Worm (Caenorhabditis elegans) whole organism, young adult: Measurements from ENCODE around the gene coa-3.

ENCODE experiments used
- B0035.1 ChIP-seq: sonication (generic microtip); optimal IDR thresholded peaks from 2 replicates; lab custom pipeline; 2016; ENCODE audit warnings: missing genetic modification characterization, mild to moderate bottlenecking, missing compliant biosample characterization, missing genotype, missing genetic modification reagents
- C17E4.6 ChIP-seq: fragments of 200-800 bp; sonication (Bioruptor generic); IDR thresholded peaks from 2 replicates; pipeline ENCODE4 v1.3.6; 2022; ENCODE audit warnings: missing genetic modification reagents, missing genetic modification characterization, missing compliant biosample characterization
- F10E7.11 ChIP-seq: sonication (generic microtip); optimal IDR thresholded peaks from 2 replicates; lab custom pipeline; 2017; ENCODE audit warnings: mild to moderate bottlenecking, missing genetic modification characterization, moderate library complexity, missing compliant biosample characterization
- F23B12.7 ChIP-seq: sonication (generic microtip); optimal IDR thresholded peaks from 2 replicates; lab custom pipeline; 2017; ENCODE audit warnings: missing genetic modification characterization, mild to moderate bottlenecking, missing compliant biosample characterization, antibody characterized with exemption, moderate library complexity; ENCODE audit not compliant: insufficient read depth
- F57A8.1 ChIP-seq: fragments of 200-800 bp; sonication (Bioruptor generic); optimal IDR thresholded peaks from 2 replicates; lab custom pipeline; 2018; ENCODE audit warnings: mild to moderate bottlenecking, missing genetic modification characterization, moderate library complexity, missing compliant biosample characterization
- K12H6.12 ChIP-seq: fragments of 200-800 bp; sonication (Bioruptor generic); optimal IDR thresholded peaks from 2 replicates; lab custom pipeline; 2018; ENCODE audit warnings: mild to moderate bottlenecking, missing genetic modification characterization, missing compliant biosample characterization
- Y95B8A.8 ChIP-seq: fragments of 200-800 bp; sonication (Bioruptor generic); IDR thresholded peaks from 2 replicates; pipeline ENCODE4 v1.3.6; 2022; ENCODE audit warnings: missing genetic modification reagents, missing genetic modification characterization, missing compliant biosample characterization
- akir-1 ChIP-seq: fragments of 200-800 bp; sonication (Bioruptor generic); optimal IDR thresholded peaks from 2 replicates; lab custom pipeline; 2018; ENCODE audit warnings: mild to moderate bottlenecking, missing genetic modification characterization, moderate library complexity, missing compliant biosample characterization
- ama-1 ChIP-seq, 3 experiments: fragments of 150-350 bp in 1 of 3; sonication (generic microtip) in 2 of 3; optimal IDR thresholded peaks; 2 replicates each; lab custom pipeline; 2014 to 2018; ENCODE audit warnings: missing biosample characterization in 2 of 3, missing genetic modification characterization in 2 of 3, missing genetic modification reagents in 2 of 3
- aptf-3 ChIP-seq: fragments of 200-800 bp; sonication (Bioruptor generic); IDR thresholded peaks from 2 replicates; pipeline ENCODE4 v1.3.6; 2022; ENCODE audit warnings: missing genetic modification characterization, missing compliant biosample characterization
- athp-1 ChIP-seq: sonication (generic microtip); optimal IDR thresholded peaks from 2 replicates; lab custom pipeline; 2017; ENCODE audit warnings: mild to moderate bottlenecking, missing genetic modification characterization, missing compliant biosample characterization
- bed-1 ChIP-seq: fragments of 200-800 bp; sonication (Bioruptor generic); IDR thresholded peaks from 2 replicates; pipeline ENCODE4 v1.3.6; 2022; ENCODE audit warnings: missing genetic modification reagents, missing genetic modification characterization, missing compliant biosample characterization
- bed-2 ChIP-seq: fragments of 200-800 bp; sonication (Bioruptor generic); IDR thresholded peaks from 2 replicates; pipeline ENCODE4 v1.3.6; 2022; ENCODE audit warnings: missing genetic modification reagents, missing genetic modification characterization, missing compliant biosample characterization
- ceh-100 ChIP-seq: fragments of 200-800 bp; sonication (Bioruptor generic); IDR thresholded peaks from 2 replicates; pipeline ENCODE4 v1.3.6; 2022; ENCODE audit warnings: missing genetic modification reagents, missing genetic modification characterization, missing compliant biosample characterization
- ceh-79 ChIP-seq: sonication (generic microtip); optimal IDR thresholded peaks from 2 replicates; lab custom pipeline; 2017; ENCODE audit warnings: mild to moderate bottlenecking, missing genetic modification characterization, missing compliant biosample characterization
- chd-7 ChIP-seq: sonication (generic microtip); optimal IDR thresholded peaks from 2 replicates; lab custom pipeline; 2016; ENCODE audit warnings: mild to moderate bottlenecking, missing genetic modification characterization, moderate library complexity, missing compliant biosample characterization
- dpff-1 ChIP-seq: sonication (generic microtip); optimal IDR thresholded peaks from 2 replicates; lab custom pipeline; 2017; ENCODE audit warnings: mild to moderate bottlenecking, missing genetic modification characterization, missing compliant biosample characterization
- dpl-1 ChIP-seq: fragments of 150-350 bp; optimal IDR thresholded peaks from 2 replicates; lab custom pipeline; 2014; ENCODE audit warnings: missing biosample characterization, missing genetic modification reagents, missing genetic modification characterization
- efl-1 ChIP-seq: fragments of 150-350 bp; optimal IDR thresholded peaks from 2 replicates; lab custom pipeline; 2014; ENCODE audit warnings: missing biosample characterization, missing genetic modification reagents, missing genetic modification characterization
- fkh-3 ChIP-seq: sonication (generic microtip); optimal IDR thresholded peaks from 2 replicates; lab custom pipeline; 2016; ENCODE audit warnings: mild to moderate bottlenecking, missing genetic modification characterization, missing compliant biosample characterization
- gei-17 ChIP-seq: fragments of 200-800 bp; sonication (Bioruptor generic); optimal IDR thresholded peaks from 2 replicates; lab custom pipeline; 2018; ENCODE audit warnings: mild to moderate bottlenecking, missing genetic modification characterization, missing compliant biosample characterization
- hmg-1.2 ChIP-seq: fragments of 200-800 bp; sonication (Bioruptor generic); IDR thresholded peaks from 2 replicates; pipeline ENCODE4 v1.3.6; 2022; ENCODE audit warnings: missing genetic modification reagents, missing genetic modification characterization, missing compliant biosample characterization
- hmg-20 ChIP-seq: fragments of 200-800 bp; sonication (Bioruptor generic); IDR thresholded peaks from 2 replicates; pipeline ENCODE4 v1.3.6; 2022; ENCODE audit warnings: missing genetic modification reagents, missing genetic modification characterization, missing compliant biosample characterization
- let-526 ChIP-seq: fragments of 200-800 bp; sonication (Bioruptor generic); IDR thresholded peaks from 2 replicates; pipeline ENCODE4 v1.3.6; 2022; ENCODE audit warnings: missing genetic modification reagents, missing genetic modification characterization, missing compliant biosample characterization
- let-607 ChIP-seq, 2 experiments: fragments of 200-800 bp in 1 of 2; sonication (Bioruptor generic) in 1 of 2; sonication (generic microtip) in 1 of 2; optimal IDR thresholded peaks; 2 replicates each; lab custom pipeline; 2016 to 2018; ENCODE audit warnings: mild to moderate bottlenecking in 2 of 2, missing compliant biosample characterization in 2 of 2, missing genetic modification characterization in 2 of 2, moderate library complexity in 2 of 2, missing genotype in 1 of 2
- lin-54 ChIP-seq: fragments of 200-800 bp; sonication (Bioruptor generic); optimal IDR thresholded peaks from 2 replicates; lab custom pipeline; 2018; ENCODE audit warnings: mild to moderate bottlenecking, missing genetic modification characterization, missing compliant biosample characterization
- lir-1 ChIP-seq: fragments of 200-800 bp; sonication (Bioruptor generic); conservative IDR thresholded peaks from 2 replicates; pipeline ENCODE4 v1.3.6; 2022; ENCODE audit warnings: missing genetic modification reagents, missing genetic modification characterization, missing compliant biosample characterization
- lsl-1 ChIP-seq: fragments of 200-800 bp; sonication (Bioruptor generic); optimal IDR thresholded peaks from 2 replicates; lab custom pipeline; 2018; ENCODE audit warnings: mild to moderate bottlenecking, missing genetic modification characterization, moderate library complexity, missing compliant biosample characterization
- madf-10 ChIP-seq: sonication (generic microtip); optimal IDR thresholded peaks from 2 replicates; lab custom pipeline; 2016; ENCODE audit warnings: mild to moderate bottlenecking, missing genetic modification characterization, missing compliant biosample characterization
- madf-8 ChIP-seq: fragments of 200-800 bp; sonication (Bioruptor generic); conservative IDR thresholded peaks from 2 replicates; pipeline ENCODE4 v1.3.6; 2022; ENCODE audit warnings: missing genetic modification reagents, missing genetic modification characterization, missing compliant biosample characterization
- mel-28 ChIP-seq: sonication (generic microtip); optimal IDR thresholded peaks from 2 replicates; lab custom pipeline; 2016; ENCODE audit warnings: borderline replicate concordance, mild to moderate bottlenecking, missing genetic modification characterization, missing compliant biosample characterization
- nfya-1 ChIP-seq: sonication (generic microtip); optimal IDR thresholded peaks from 2 replicates; lab custom pipeline; 2017; ENCODE audit warnings: antibody characterized with exemption, missing compliant biosample characterization, missing genetic modification characterization, borderline replicate concordance; ENCODE audit not compliant: insufficient read depth
- nfyb-1 ChIP-seq: fragments of 200-800 bp; sonication (Bioruptor generic); IDR thresholded peaks from 2 replicates; pipeline ENCODE4 v1.3.6; 2022; ENCODE audit warnings: missing genetic modification reagents, missing genetic modification characterization, missing compliant biosample characterization
- nhr-179 ChIP-seq: sonication (generic microtip); optimal IDR thresholded peaks from 2 replicates; lab custom pipeline; 2016; ENCODE audit warnings: mild to moderate bottlenecking, missing genetic modification characterization, missing compliant biosample characterization
- pbrm-1 ChIP-seq: fragments of 200-800 bp; sonication (Bioruptor generic); IDR thresholded peaks from 2 replicates; pipeline ENCODE4 v1.3.6; 2022; ENCODE audit warnings: missing genetic modification reagents, missing genetic modification characterization, missing compliant biosample characterization
- pha-4 ChIP-seq: fragments of 150-350 bp; sonication (generic microtip); optimal IDR thresholded peaks from 2 replicates; lab custom pipeline; 2014; ENCODE audit warnings: missing biosample characterization, missing genetic modification reagents, missing genetic modification characterization
- rpc-1 ChIP-seq, 2 experiments: fragments of 150-350 bp in 1 of 2; sonication (generic microtip) in 1 of 2; optimal IDR thresholded peaks; 2 replicates each; lab custom pipeline; 2014 to 2018; ENCODE audit warnings: missing biosample characterization in 1 of 2, missing genetic modification characterization in 1 of 2, missing genetic modification reagents in 1 of 2, missing genotype in 1 of 2
- sea-2 ChIP-seq: fragments of 200-800 bp; sonication (Bioruptor generic); IDR thresholded peaks from 2 replicates; pipeline ENCODE4 v1.3.6; 2022; ENCODE audit warnings: missing genetic modification characterization, missing compliant biosample characterization
- snpc-3.4 ChIP-seq: sonication (generic microtip); optimal IDR thresholded peaks from 2 replicates; lab custom pipeline; 2017; ENCODE audit warnings: missing genetic modification characterization, mild to moderate bottlenecking, missing compliant biosample characterization, antibody characterized with exemption, moderate library complexity, missing genotype, missing genetic modification reagents
- snpc-4 ChIP-seq, 5 experiments: fragments of 150-350 bp in 1 of 5; sonication (generic microtip) in 4 of 5; optimal IDR thresholded peaks; 2 replicates each; lab custom pipeline; 2014 to 2018; ENCODE audit warnings: missing genetic modification characterization in 5 of 5, missing biosample characterization in 3 of 5, antibody characterized with exemption in 2 of 5, mild to moderate bottlenecking in 2 of 5, missing compliant biosample characterization in 2 of 5, missing genotype in 2 of 5, moderate library complexity in 2 of 5, missing genetic modification reagents in 1 of 5
- sptf-2 ChIP-seq: fragments of 200-800 bp; sonication (Bioruptor generic); optimal IDR thresholded peaks from 2 replicates; lab custom pipeline; 2018; ENCODE audit warnings: mild to moderate bottlenecking, missing genetic modification characterization, missing compliant biosample characterization
- tbp1 ChIP-seq: fragments of 200-800 bp; sonication (Bioruptor generic); optimal IDR thresholded peaks from 2 replicates; lab custom pipeline; 2018; ENCODE audit warnings: mild to moderate bottlenecking, missing genetic modification characterization, missing compliant biosample characterization
- tbx-9 ChIP-seq: sonication (generic microtip); optimal IDR thresholded peaks from 2 replicates; lab custom pipeline; 2016; ENCODE audit warnings: borderline replicate concordance, missing genetic modification characterization, inconsistent platforms, missing compliant biosample characterization
- tlf-1 ChIP-seq: fragments of 200-800 bp; sonication (Bioruptor generic); optimal IDR thresholded peaks from 2 replicates; lab custom pipeline; 2018; ENCODE audit warnings: mild to moderate bottlenecking, missing genetic modification characterization, missing compliant biosample characterization
- xnd-1 ChIP-seq: sonication (generic microtip); optimal IDR thresholded peaks from 2 replicates; lab custom pipeline; 2016; ENCODE audit warnings: missing genotype, missing genetic modification reagents, missing genetic modification characterization, missing compliant biosample characterization
- ztf-22 ChIP-seq: fragments of 200-800 bp; sonication (Bioruptor generic); optimal IDR thresholded peaks from 2 replicates; lab custom pipeline; 2018; ENCODE audit warnings: mild to moderate bottlenecking, missing genetic modification characterization, moderate library complexity, missing compliant biosample characterization
- ztf-26 ChIP-seq: sonication (generic microtip); optimal IDR thresholded peaks from 2 replicates; lab custom pipeline; 2017; ENCODE audit warnings: missing genetic modification characterization, missing compliant biosample characterization

Gene coa-3

DNA sequence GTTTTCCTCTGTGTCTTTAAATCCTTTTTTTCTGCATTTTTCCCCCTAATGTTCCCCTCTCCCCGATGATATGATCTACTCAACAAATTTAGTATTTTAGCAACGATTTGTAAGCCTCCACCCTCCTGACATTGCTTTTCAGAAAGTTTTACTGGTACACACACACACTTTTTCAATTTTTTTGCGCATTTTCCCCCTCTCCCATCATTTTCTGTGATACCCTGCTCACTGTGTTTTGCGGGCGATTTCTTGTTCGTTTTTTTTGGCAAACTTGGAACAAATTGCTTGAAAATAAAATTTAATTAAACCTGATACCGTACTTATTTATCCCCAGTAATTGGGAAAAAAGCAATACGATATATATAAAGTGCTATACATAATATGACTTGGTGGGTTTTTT is 11.8 kb downstream of the coa-3 start (continued):
- no peak for TF ChIP-seq bed-2 (GFP tag; lab: Robert Waterston, UW)
- no peak for TF ChIP-seq ceh-100 (GFP tag; lab: Robert Waterston, UW)
- TF ChIP-seq sea-2, result no peak
- no peak for TF ChIP-seq ceh-79
- TF ChIP-seq bed-1 (GFP tag; lab: Robert Waterston, UW), result no peak
- no peak for TF ChIP-seq nfya-1 (tag; lab: Kevin White, UChicago)
- no peak for TF ChIP-seq rpc-1 (optimal IDR thresholded peaks at IDR 0.05; lab: Kevin White, UChicago)
- no peak for TF ChIP-seq rpc-1 (tag; optimal IDR thresholded peaks at IDR 0.05; lab: Kevin White, UChicago)
- no peak for TF ChIP-seq tlf-1 (GFP tag; lab: Kevin White, UChicago)
- peak; percentile 70 for TF ChIP-seq pbrm-1 (GFP tag; lab: Robert Waterston, UW)
- TF ChIP-seq sptf-2 (GFP tag; lab: Kevin White, UChicago), result peak; percentile 32
- no peak for TF ChIP-seq hmg-1.2 (GFP tag; lab: Robert Waterston, UW)
- no peak for TF ChIP-seq F57A8.1 (GFP tag; lab: Kevin White, UChicago)
- no peak for TF ChIP-seq K12H6.12 (tag; lab: Kevin White, UChicago)
- 0 out of 2 replicates have a peak, but pooled peaks have one; percentile 42 for TF ChIP-seq aptf-3 (GFP tag; lab: Robert Waterston, UW)
- TF ChIP-seq hmg-20 (GFP tag; lab: Robert Waterston, UW), result no peak
- no peak for TF ChIP-seq tbx-9 (tag; lab: Kevin White, UChicago)
- no peak for TF ChIP-seq dpff-1
- no peak for TF ChIP-seq fkh-3 (tag; lab: Kevin White, UChicago)
- TF ChIP-seq mel-28 (tag; lab: Kevin White, UChicago), result no peak
- TF ChIP-seq dpl-1 (GFP tag; lab: Kevin White, UChicago), result no peak
- peak; percentile 42 for TF ChIP-seq athp-1 (tag; lab: Kevin White, UChicago)
- TF ChIP-seq ztf-26 (tag; lab: Kevin White, UChicago), result no peak
- no peak for TF ChIP-seq F23B12.7 (tag; lab: Kevin White, UChicago)
- no peak for TF ChIP-seq nhr-179 (tag; lab: Kevin White, UChicago)
- TF ChIP-seq ama-1 (optimal IDR thresholded peaks at IDR 0.05; lab: Kevin White, UChicago), result no peak
- TF ChIP-seq ama-1 (GFP tag; optimal IDR thresholded peaks at IDR 0.05; lab: Kevin White, UChicago), result peak in 1 of 2 experiments; percentile 41
- no peak for TF ChIP-seq snpc-4 (GFP tag; optimal IDR thresholded peaks at IDR 0.05; lab: Kevin White, UChicago)
- no peak for TF ChIP-seq snpc-4 (tag; optimal IDR thresholded peaks at IDR 0.05; lab: Kevin White, UChicago)
- TF ChIP-seq lir-1 (GFP tag; lab: Robert Waterston, UW), result no peak
- TF ChIP-seq F10E7.11 (tag; lab: Kevin White, UChicago), result no peak
- TF ChIP-seq Y95B8A.8 (GFP tag; lab: Robert Waterston, UW), result no peak
- TF ChIP-seq tbp1 (GFP tag; lab: Kevin White, UChicago), result no peak
- no peak for TF ChIP-seq C17E4.6
- no peak for TF ChIP-seq chd-7 (tag; lab: Kevin White, UChicago)
- peak; percentile 44 for TF ChIP-seq lin-54 (GFP tag; lab: Kevin White, UChicago)
- peak; percentile 35 for TF ChIP-seq lsl-1
- no peak for TF ChIP-seq madf-10
- TF ChIP-seq B0035.1, result no peak
- no peak for TF ChIP-seq pha-4
- TF ChIP-seq gei-17 (GFP tag; lab: Kevin White, UChicago), result no peak
- no peak for TF ChIP-seq let-607 (tag; optimal IDR thresholded peaks at IDR 0.05; lab: Kevin White, UChicago)
- no peak for TF ChIP-seq akir-1 (GFP tag; lab: Kevin White, UChicago)
- TF ChIP-seq ztf-22 (GFP tag; lab: Kevin White, UChicago), result no peak
- TF ChIP-seq nfyb-1 (GFP tag; lab: Robert Waterston, UW), result no peak
- no peak for TF ChIP-seq snpc-3.4 (tag; lab: Kevin White, UChicago)
- 0 out of 2 replicates have a peak, but pooled peaks have one; percentile 4 for TF ChIP-seq madf-8 (GFP tag; lab: Robert Waterston, UW)
- TF ChIP-seq let-526 (GFP tag; lab: Robert Waterston, UW), result no peak
- TF ChIP-seq xnd-1, result no peak
- no peak for TF ChIP-seq efl-1 (GFP tag; lab: Kevin White, UChicago)
